1 fruit fly cellular context compared by ENCODE assay signal in the genomic region with DNA sequence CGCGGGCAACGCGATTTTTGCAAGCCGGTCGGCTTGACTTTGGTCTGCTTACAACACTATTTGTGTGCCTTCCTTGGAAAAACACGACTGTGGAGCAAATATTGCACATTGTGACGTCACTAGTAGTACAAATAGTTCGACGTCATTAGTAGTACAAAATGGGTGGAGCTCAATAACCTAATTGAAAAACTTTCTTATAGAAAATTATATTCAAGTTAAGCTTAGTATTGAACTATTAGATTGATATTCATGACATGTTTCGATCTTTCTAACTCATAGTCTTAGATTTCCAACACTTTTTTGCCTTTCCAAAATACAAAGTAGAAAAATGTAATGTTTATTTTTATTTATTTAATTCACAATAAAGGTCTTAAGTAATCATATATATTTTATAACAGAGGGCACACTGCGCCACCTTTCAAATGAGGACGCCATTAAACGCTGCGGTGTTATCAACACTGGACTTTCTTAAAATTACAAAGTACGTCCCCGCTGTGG.
TF ChIP-seq lines count a peak whose summit lies in the region.

Gene Rrp1, minus strand, starts transcription at position 70 of the 498 bp plus-strand sequence.
Gene gammaTub23C, plus strand, starts transcription at position 453 of the 498 bp plus-strand sequence.

TF ChIP-seq in whole organism, embryonic, 481 proteins besides CTCF, POLR2A, EP300 and RAD21 (continued from another document and continues in another):
- TF ChIP-seq CG30403 (GFP tag; optimal IDR thresholded peaks at IDR 0.05; lab: Kevin White, UChicago) (peak; percentile 97), CG14441 (GFP tag; IDR thresholded peaks at IDR 0.05; lab: Robert Waterston, UW) (peak; percentile 81), Hmx (GFP tag; optimal IDR thresholded peaks at IDR 0.05; lab: Kevin White, UChicago) (peak; percentile 63), Adf1 (GFP tag; IDR thresholded peaks at IDR 0.05; lab: Robert Waterston, UW) (no peak; the same call in 1 of the 2 replicates), sr (GFP tag; IDR thresholded peaks at IDR 0.05; lab: Robert Waterston, UW) (no peak), shn (GFP tag; optimal IDR thresholded peaks at IDR 0.05; lab: Kevin White, UChicago) (peak; percentile 58), Trl (optimal IDR thresholded peaks at IDR 0.05; lab: Kevin White, UChicago) (peak in 1 of 2 experiments; percentile 3), Trl (GFP tag; optimal IDR thresholded peaks at IDR 0.05; lab: Kevin White, UChicago) (peak; percentile 73), lab (GFP tag; optimal IDR thresholded peaks at IDR 0.05; lab: Kevin White, UChicago) (peak; percentile 89), sc (optimal IDR thresholded peaks at IDR 0.05; lab: Kevin White, UChicago) (no peak), sc (GFP tag; optimal IDR thresholded peaks at IDR 0.05; lab: Kevin White, UChicago) (peak; percentile 92), CG15696 (tag; optimal IDR thresholded peaks at IDR 0.05; lab: Kevin White, UChicago) (peak; percentile 88), CG17186 (GFP tag; optimal IDR thresholded peaks at IDR 0.05; lab: Kevin White, UChicago) (peak; percentile 64), usp (GFP tag; optimal IDR thresholded peaks at IDR 0.05; lab: Kevin White, UChicago) (no peak), MBD-R2 (GFP tag; IDR thresholded peaks at IDR 0.05; lab: Robert Waterston, UW) (peak; percentile 76), Vsx1 (GFP tag; optimal IDR thresholded peaks at IDR 0.05; lab: Kevin White, UChicago) (no peak), Aef1 (GFP tag; IDR thresholded peaks at IDR 0.05; lab: Robert Waterston, UW) (peak; percentile 85), CG11247 (GFP tag; IDR thresholded peaks at IDR 0.05; lab: Robert Waterston, UW) (peak; percentile 66), otp (GFP tag; IDR thresholded peaks at IDR 0.05; lab: Robert Waterston, UW) (peak; percentile 46; the same call in 1 of the 3 replicates), Hey (tag; optimal IDR thresholded peaks at IDR 0.05; lab: Kevin White, UChicago) (peak; percentile 40), Dfd (GFP tag; optimal IDR thresholded peaks at IDR 0.05; lab: Kevin White, UChicago) (peak in 1 of 2 experiments; percentile 56), sd (tag; optimal IDR thresholded peaks at IDR 0.05; lab: Kevin White, UChicago) (no peak), CG30020 (tag; optimal IDR thresholded peaks at IDR 0.05; lab: Kevin White, UChicago) (peak; percentile 83), CG13894 (tag; optimal IDR thresholded peaks at IDR 0.05; lab: Kevin White, UChicago) (peak; percentile 53), al (GFP tag; IDR thresholded peaks at IDR 0.05; lab: Robert Waterston, UW) (peak; percentile 87), caup (GFP tag; optimal IDR thresholded peaks at IDR 0.05; lab: Kevin White, UChicago; ENCODE audit: severe bottlenecking) (peak; percentile 87), Tbp (GFP tag; optimal IDR thresholded peaks at IDR 0.05; lab: Kevin White, UChicago) (no peak), gcm2 (GFP tag; optimal IDR thresholded peaks at IDR 0.05; lab: Kevin White, UChicago) (peak; percentile 55), NFAT (GFP tag; IDR thresholded peaks at IDR 0.05; lab: Robert Waterston, UW) (peak; percentile 74), CoRest (tag; optimal IDR thresholded peaks at IDR 0.05; lab: Kevin White, UChicago) (peak; percentile 97), CG2889 (GFP tag; IDR thresholded peaks at IDR 0.05; lab: Robert Waterston, UW) (peak; percentile 67), CG3281 (GFP tag; optimal IDR thresholded peaks at IDR 0.05; lab: Kevin White, UChicago) (peak; percentile 93), Sin3A (optimal IDR thresholded peaks at IDR 0.05; lab: Kevin White, UChicago) (peak; percentile 75), zf30C (GFP tag; optimal IDR thresholded peaks at IDR 0.05; lab: Kevin White, UChicago) (no peak), zen (tag; optimal IDR thresholded peaks at IDR 0.05; lab: Kevin White, UChicago) (peak; percentile 81), gem (tag; optimal IDR thresholded peaks at IDR 0.05; lab: Kevin White, UChicago) (peak; percentile 95), Neu2 (GFP tag; optimal IDR thresholded peaks at IDR 0.05; lab: Kevin White, UChicago; ENCODE audit: borderline replicate concordance) (no peak), crol (GFP tag; IDR thresholded peaks at IDR 0.05; lab: Robert Waterston, UW) (no peak), hb (GFP tag; IDR thresholded peaks at IDR 0.05; lab: Robert Waterston, UW; ENCODE audit: partially characterized antibody) (no peak), fd64A (GFP tag; optimal IDR thresholded peaks at IDR 0.05; lab: Kevin White, UChicago) (peak; percentile 46), CG5953 (GFP tag; IDR thresholded peaks at IDR 0.05; lab: Robert Waterston, UW) (peak; percentile 52), CG10267 (tag; optimal IDR thresholded peaks at IDR 0.05; lab: Kevin White, UChicago) (peak; percentile 97), CG14710 (tag; optimal IDR thresholded peaks at IDR 0.05; lab: Kevin White, UChicago) (peak; percentile 96), Oli (tag; optimal IDR thresholded peaks at IDR 0.05; lab: Kevin White, UChicago) (peak; percentile 93), CG11398 (GFP tag; optimal IDR thresholded peaks at IDR 0.05; lab: Kevin White, UChicago) (no peak), wek (GFP tag; optimal IDR thresholded peaks at IDR 0.05; lab: Kevin White, UChicago) (no peak), ac (GFP tag; optimal IDR thresholded peaks at IDR 0.05; lab: Kevin White, UChicago) (peak; percentile 43), CG3838 (GFP tag; optimal IDR thresholded peaks at IDR 0.05; lab: Kevin White, UChicago) (peak; percentile 72), maf-S (GFP tag; optimal IDR thresholded peaks at IDR 0.05; lab: Kevin White, UChicago) (peak; percentile 63), CG5180 (GFP tag; optimal IDR thresholded peaks at IDR 0.05; lab: Kevin White, UChicago) (peak; percentile 76), ash1 (GFP tag; optimal IDR thresholded peaks at IDR 0.05; lab: Kevin White, UChicago) (no peak), CG31224 (GFP tag; IDR thresholded peaks at IDR 0.05; lab: Robert Waterston, UW) (peak; percentile 77), ftz-f1 (GFP tag; optimal IDR thresholded peaks at IDR 0.05; lab: Kevin White, UChicago) (peak; percentile 40), Lhr (GFP tag; optimal IDR thresholded peaks at IDR 0.05; lab: Kevin White, UChicago) (peak; percentile 74), CG9817 (tag; optimal IDR thresholded peaks at IDR 0.05; lab: Kevin White, UChicago) (peak; percentile 90), Mes4 (GFP tag; optimal IDR thresholded peaks at IDR 0.05; lab: Kevin White, UChicago) (peak; percentile 72), sqz (GFP tag; optimal IDR thresholded peaks at IDR 0.05; lab: Kevin White, UChicago) (no peak), ham (GFP tag; IDR thresholded peaks at IDR 0.05; lab: Robert Waterston, UW) (no peak), CG11085 (GFP tag; IDR thresholded peaks at IDR 0.05; lab: Robert Waterston, UW) (peak; percentile 77), CG16815 (GFP tag; optimal IDR thresholded peaks at IDR 0.05; lab: Kevin White, UChicago) (peak; percentile 94), danr (GFP tag; IDR thresholded peaks at IDR 0.05; lab: Robert Waterston, UW) (peak; percentile 47; the same call in 1 of the 2 replicates), Blimp-1 (GFP tag; optimal IDR thresholded peaks at IDR 0.05; lab: Kevin White, UChicago) (peak; percentile 80), Max (GFP tag; optimal IDR thresholded peaks at IDR 0.05; lab: Kevin White, UChicago) (peak; percentile 92), HmgZ (tag; optimal IDR thresholded peaks at IDR 0.05; lab: Kevin White, UChicago) (peak; percentile 78), Dbx (GFP tag; IDR thresholded peaks at IDR 0.05; lab: Robert Waterston, UW) (peak; percentile 83), ewg (GFP tag; optimal IDR thresholded peaks at IDR 0.05; lab: Kevin White, UChicago) (peak; percentile 85), Hand (GFP tag; optimal IDR thresholded peaks at IDR 0.05; lab: Kevin White, UChicago) (peak; percentile 75), CG30431 (GFP tag; optimal IDR thresholded peaks at IDR 0.05; lab: Kevin White, UChicago) (peak; percentile 88), zfh2 (GFP tag; optimal IDR thresholded peaks at IDR 0.05; lab: Kevin White, UChicago) (peak; percentile 78), cwo (GFP tag; optimal IDR thresholded peaks at IDR 0.05; lab: Kevin White, UChicago) (peak; percentile 79), disco-r (GFP tag; optimal IDR thresholded peaks at IDR 0.05; lab: Kevin White, UChicago) (peak; percentile 41), CG11696 (GFP tag; IDR thresholded peaks at IDR 0.05; lab: Robert Waterston, UW) (0 out of 2 replicates have a peak, but pooled peaks have one; percentile 38), Hr51 (GFP tag; optimal IDR thresholded peaks at IDR 0.05; lab: Kevin White, UChicago) (peak; percentile 85 to 91), Pdp1 (GFP tag; optimal IDR thresholded peaks at IDR 0.05; lab: Kevin White, UChicago) (peak; percentile 80 to 81), sima (GFP tag; optimal IDR thresholded peaks at IDR 0.05; lab: Kevin White, UChicago) (no peak), CG4820 (GFP tag; optimal IDR thresholded peaks at IDR 0.05; lab: Kevin White, UChicago) (peak; percentile 93), ato (GFP tag; IDR thresholded peaks at IDR 0.05; lab: Robert Waterston, UW; ENCODE audit: partially characterized antibody) (no peak), sens-2 (GFP tag; IDR thresholded peaks at IDR 0.05; lab: Robert Waterston, UW) (peak; percentile 64), Doc2 (GFP tag; IDR thresholded peaks at IDR 0.05; lab: Robert Waterston, UW) (peak; percentile 77; the same call in 1 of the 2 replicates), trem (tag; optimal IDR thresholded peaks at IDR 0.05; lab: Kevin White, UChicago) (peak; percentile 90), PHDP (tag; optimal IDR thresholded peaks at IDR 0.05; lab: Kevin White, UChicago) (peak; percentile 88), CG4854 (GFP tag; optimal IDR thresholded peaks at IDR 0.05; lab: Kevin White, UChicago) (peak; percentile 76), CG33213 (GFP tag; optimal IDR thresholded peaks at IDR 0.05; lab: Kevin White, UChicago) (peak; percentile 34), CG4730 (GFP tag; IDR thresholded peaks at IDR 0.05; lab: Robert Waterston, UW) (peak; percentile 73), CG1832 (GFP tag; optimal IDR thresholded peaks at IDR 0.05; lab: Kevin White, UChicago) (no peak), CG15269 (tag; optimal IDR thresholded peaks at IDR 0.05; lab: Kevin White, UChicago) (peak; percentile 90), peb (GFP tag; IDR thresholded peaks at IDR 0.05; lab: Robert Waterston, UW) (peak; percentile 82), Asciz (GFP tag; optimal IDR thresholded peaks at IDR 0.05; lab: Kevin White, UChicago) (peak; percentile 81), CG3065 (GFP tag; optimal IDR thresholded peaks at IDR 0.05; lab: Kevin White, UChicago) (peak; percentile 88), ro (GFP tag; IDR thresholded peaks at IDR 0.05; lab: Robert Waterston, UW) (peak; percentile 64; the same call in 1 of the 2 replicates), CG17912 (GFP tag; optimal IDR thresholded peaks at IDR 0.05; lab: Kevin White, UChicago) (peak; percentile 37), CG2116 (GFP tag; optimal IDR thresholded peaks at IDR 0.05; lab: Kevin White, UChicago) (peak; percentile 83), CG1024 (GFP tag; IDR thresholded peaks at IDR 0.05; lab: Robert Waterston, UW) (peak; percentile 66; the same call in 1 of the 2 replicates), CG43689 (GFP tag; IDR thresholded peaks at IDR 0.05; lab: Robert Waterston, UW) (0 out of 2 replicates have a peak, but pooled peaks have one; percentile 21), CG12155 (GFP tag; optimal IDR thresholded peaks at IDR 0.05; lab: Kevin White, UChicago) (peak; percentile 89), CG10209 (GFP tag; optimal IDR thresholded peaks at IDR 0.05; lab: Kevin White, UChicago) (peak; percentile 93), HLHmδ (GFP tag; optimal IDR thresholded peaks at IDR 0.05; lab: Kevin White, UChicago) (no peak), Xbp1 (GFP tag; optimal IDR thresholded peaks at IDR 0.05; lab: Kevin White, UChicago) (peak; percentile 93), tio (GFP tag; optimal IDR thresholded peaks at IDR 0.05; lab: Kevin White, UChicago) (peak; percentile 98), CG7928 (GFP tag; optimal IDR thresholded peaks at IDR 0.05; lab: Kevin White, UChicago) (peak; percentile 68), CG7271 (tag; optimal IDR thresholded peaks at IDR 0.05; lab: Kevin White, UChicago) (peak; percentile 35), CG12071 (GFP tag; optimal IDR thresholded peaks at IDR 0.05; lab: Kevin White, UChicago) (peak; percentile 69), CG4424 (GFP tag; optimal IDR thresholded peaks at IDR 0.05; lab: Kevin White, UChicago) (peak; percentile 95), dmrt99B (tag; optimal IDR thresholded peaks at IDR 0.05; lab: Kevin White, UChicago) (peak; percentile 89), CG18476 (GFP tag; optimal IDR thresholded peaks at IDR 0.05; lab: Kevin White, UChicago) (peak; percentile 87), fru (optimal IDR thresholded peaks at IDR 0.05; lab: Kevin White, UChicago) (no peak), CG12659 (GFP tag; optimal IDR thresholded peaks at IDR 0.05; lab: Kevin White, UChicago) (peak; percentile 95), Dad (GFP tag; optimal IDR thresholded peaks at IDR 0.05; lab: Kevin White, UChicago) (peak; percentile 72), CG31365 (tag; optimal IDR thresholded peaks at IDR 0.05; lab: Kevin White, UChicago) (peak; percentile 41), Rx (GFP tag; IDR thresholded peaks at IDR 0.05; lab: Robert Waterston, UW) (no peak), Rfx (GFP tag; IDR thresholded peaks at IDR 0.05; lab: Robert Waterston, UW) (peak; percentile 83), CG8359 (GFP tag; optimal IDR thresholded peaks at IDR 0.05; lab: Kevin White, UChicago; ENCODE audit: borderline replicate concordance) (peak; percentile 68), ssp (GFP tag; IDR thresholded peaks at IDR 0.05; lab: Robert Waterston, UW) (peak; percentile 80), CG10431 (GFP tag; optimal IDR thresholded peaks at IDR 0.05; lab: Kevin White, UChicago) (peak; percentile 80), z (GFP tag; IDR thresholded peaks at IDR 0.05; lab: Robert Waterston, UW) (no peak), D19B (GFP tag; optimal IDR thresholded peaks at IDR 0.05; lab: Kevin White, UChicago) (peak; percentile 82), scrt (GFP tag; optimal IDR thresholded peaks at IDR 0.05; lab: Kevin White, UChicago) (peak; percentile 71), BEAF-32 (GFP tag; optimal IDR thresholded peaks at IDR 0.05; lab: Kevin White, UChicago) (peak; percentile 62), jing (GFP tag; optimal IDR thresholded peaks at IDR 0.05; lab: Kevin White, UChicago) (peak; percentile 63), cad (GFP tag; optimal IDR thresholded peaks at IDR 0.05; lab: Kevin White, UChicago) (no peak), Camta (GFP tag; optimal IDR thresholded peaks at IDR 0.05; lab: Kevin White, UChicago) (peak; percentile 67), insv (GFP tag; optimal IDR thresholded peaks at IDR 0.05; lab: Kevin White, UChicago) (peak in 1 of 2 experiments; percentile 74), CG15514 (GFP tag; optimal IDR thresholded peaks at IDR 0.05; lab: Kevin White, UChicago) (peak; percentile 72), CG12219 (GFP tag; optimal IDR thresholded peaks at IDR 0.05; lab: Kevin White, UChicago) (peak; percentile 69)
